Fruit fly (Drosophila melanogaster) whole organism, embryonic: ENCODE data around the gene Mlp84B.

Source experiments
- CG10267 ChIP-seq: fragments of 200-800 bp; sonication (Bioruptor generic); optimal IDR thresholded peaks from 2 replicates; lab custom pipeline; 2018; ENCODE audit warnings: missing biosample characterization, mild to moderate bottlenecking, missing genetic modification characterization, moderate library complexity
- CG10366 ChIP-seq: fragments of 200-800 bp; sonication (Bioruptor generic); IDR thresholded peaks from 2 replicates; pipeline ENCODE4 v1.3.6; 2022; ENCODE audit warnings: missing biosample characterization, missing genetic modification characterization
- CG12769 ChIP-seq: fragments of 200-800 bp; sonication (Bioruptor generic); optimal IDR thresholded peaks from 2 replicates; lab custom pipeline; 2019; ENCODE audit warnings: missing biosample characterization, mild to moderate bottlenecking, missing genetic modification characterization, moderate library complexity
- CG13624 ChIP-seq: fragments of 200-800 bp; sonication (Bioruptor generic); optimal IDR thresholded peaks from 2 replicates; lab custom pipeline; 2016; ENCODE audit warnings: missing biosample characterization, missing genetic modification characterization
- Ets97D ChIP-seq: fragments of 200-800 bp; sonication (Bioruptor generic); optimal IDR thresholded peaks from 3 replicates; lab custom pipeline; 2016; ENCODE audit warnings: missing biosample characterization, missing genetic modification characterization
- Hand ChIP-seq: fragments of 200-800 bp; sonication (Bioruptor generic); optimal IDR thresholded peaks from 2 replicates; lab custom pipeline; 2017; ENCODE audit warnings: mild to moderate bottlenecking, missing biosample characterization, missing genetic modification reagents, missing genetic modification characterization
- Jarid2 ChIP-seq: fragments of 200-800 bp; sonication (Bioruptor generic); optimal IDR thresholded peaks from 3 replicates; lab custom pipeline; 2017; ENCODE audit warnings: mild to moderate bottlenecking, missing biosample characterization, missing genetic modification reagents, missing genetic modification characterization
- Kr ChIP-seq: fragments of 200-800 bp; sonication (Bioruptor generic); optimal IDR thresholded peaks from 2 replicates; lab custom pipeline; 2017; ENCODE audit warnings: missing biosample characterization, mild to moderate bottlenecking, missing genetic modification characterization
- ase ChIP-seq: fragments of 200-800 bp; sonication (Bioruptor generic); IDR thresholded peaks from 3 replicates; pipeline ENCODE4 v1.3.6; 2022; ENCODE audit warnings: missing biosample characterization, missing genetic modification characterization
- ato ChIP-seq: fragments of 200-800 bp; sonication (Bioruptor generic); IDR thresholded peaks from 2 replicates; pipeline ENCODE4 v1.3.6; 2022; ENCODE audit warnings: missing biosample characterization, missing genetic modification characterization; ENCODE audit not compliant: partially characterized antibody
- fd64A ChIP-seq: fragments of 200-800 bp; sonication (Bioruptor generic); optimal IDR thresholded peaks from 3 replicates; lab custom pipeline; 2018; ENCODE audit warnings: missing biosample characterization, mild to moderate bottlenecking, missing genetic modification characterization
- stc ChIP-seq: fragments of 200-800 bp; sonication (Bioruptor generic); IDR thresholded peaks from 2 replicates; pipeline ENCODE4 v1.3.6; 2022; ENCODE audit warnings: missing biosample characterization, missing genetic modification characterization
- zf30C ChIP-seq: fragments of 200-800 bp; sonication (Bioruptor generic); optimal IDR thresholded peaks from 3 replicates; lab custom pipeline; 2018; ENCODE audit warnings: missing biosample characterization, mild to moderate bottlenecking, missing genetic modification characterization

DNA sequence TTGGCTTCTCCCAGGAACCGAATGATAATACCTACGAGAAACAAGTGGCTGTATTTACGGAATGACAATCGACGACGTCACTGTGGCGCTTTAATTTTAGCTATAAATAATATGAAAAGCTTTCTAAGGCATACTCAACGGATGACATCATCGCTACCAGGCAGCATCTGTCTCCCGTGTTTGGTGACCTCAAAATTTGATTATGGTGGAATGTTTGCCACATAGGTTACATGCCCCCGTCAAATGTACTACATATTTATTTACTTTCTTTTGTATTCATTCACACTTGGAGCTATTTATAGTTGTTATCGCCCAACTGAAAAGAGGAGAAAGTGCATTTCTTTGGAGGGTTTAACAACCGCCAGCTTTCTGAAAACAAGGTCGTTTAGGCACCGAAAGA, 51.3 kb downstream of the Mlp84B start:
- TF ChIP-seq CG13624 (GFP tag; lab: Kevin White, UChicago) (no peak), CG10267 (tag; lab: Kevin White, UChicago) (no peak), Hand (no peak), ato (GFP tag; lab: Robert Waterston, UW) (no peak), fd64A (GFP tag; lab: Kevin White, UChicago) (no peak), Ets97D (GFP tag; lab: Kevin White, UChicago) (no peak), ase (no peak), CG10366 (GFP tag; lab: Robert Waterston, UW) (no peak), CG12769 (tag; lab: Kevin White, UChicago) (peak; percentile 35), Jarid2 (GFP tag; lab: Kevin White, UChicago) (no peak), Kr (no peak), zf30C (GFP tag; lab: Kevin White, UChicago) (no peak), stc (GFP tag; lab: Robert Waterston, UW) (no peak)
